Fruit fly (Drosophila melanogaster): ENCODE results near the gene CG14200.

Gene CG14200

DNA sequence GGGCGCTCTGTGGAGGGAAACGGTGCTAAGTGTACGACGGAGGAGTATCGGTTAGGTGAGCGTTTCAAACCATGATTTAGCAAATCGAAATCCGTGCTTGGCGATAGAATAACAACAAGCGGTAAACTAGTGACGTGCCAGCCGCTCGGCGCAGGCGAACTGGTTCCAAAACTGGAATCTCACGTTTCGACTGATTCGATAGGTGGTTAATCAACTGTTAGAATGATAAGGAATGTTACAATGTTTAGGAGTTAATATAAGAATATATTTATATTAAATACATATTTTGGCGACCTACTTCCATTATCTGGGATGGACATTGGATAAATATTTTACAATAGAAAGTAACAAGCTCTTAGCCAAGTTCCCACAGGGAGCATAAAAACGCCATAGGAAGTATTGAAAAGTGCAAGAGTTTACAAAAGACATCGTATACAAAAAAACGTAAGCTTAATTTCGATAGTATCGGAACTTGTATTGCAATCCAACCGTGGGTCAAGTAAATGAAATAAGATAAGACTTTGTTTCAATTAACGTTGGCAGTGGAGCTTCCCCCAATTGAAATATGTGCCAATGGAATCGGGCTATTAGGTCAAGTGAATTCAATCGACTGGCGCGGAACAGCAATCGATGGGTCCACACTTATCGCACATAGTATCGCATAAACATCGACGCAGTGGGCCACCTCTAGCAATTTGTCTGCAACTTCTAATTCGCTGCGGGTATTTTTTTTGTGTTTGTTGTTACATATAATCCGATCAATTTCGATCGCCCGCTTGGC, at the start of gene CG14200, which contains the start of the genes ksh and Pfrx (continued):
- peak in 1 of 2 experiments; percentile 14 for TF ChIP-seq insv (GFP tag; optimal IDR thresholded peaks at IDR 0.05)
- peak; percentile 39 for TF ChIP-seq Ets97D (GFP tag; optimal IDR thresholded peaks at IDR 0.05)
- peak; percentile 22 for TF ChIP-seq CoRest (tag; optimal IDR thresholded peaks at IDR 0.05)
- no peak for TF ChIP-seq CG18599 (GFP tag; optimal IDR thresholded peaks at IDR 0.05)
- no peak for TF ChIP-seq br (optimal IDR thresholded peaks at IDR 0.05)
- TF ChIP-seq klu (GFP tag; IDR thresholded peaks at IDR 0.05), result 0 out of 2 replicates have a peak, but pooled peaks have one; percentile 17
- no peak for TF ChIP-seq Dip2 (GFP tag; IDR thresholded peaks at IDR 0.05)
- no peak for TF ChIP-seq CG33213 (GFP tag; optimal IDR thresholded peaks at IDR 0.05)
- TF ChIP-seq CG7271 (tag; optimal IDR thresholded peaks at IDR 0.05), result no peak
- TF ChIP-seq CG10979 (tag; optimal IDR thresholded peaks at IDR 0.05), result no peak
- TF ChIP-seq ken (GFP tag; IDR thresholded peaks at IDR 0.05), result 0 out of 3 replicates have a peak, but pooled peaks have one; percentile 14
- peak; percentile 39 for TF ChIP-seq Sin3A (optimal IDR thresholded peaks at IDR 0.05)
- 0 out of 3 replicates have a peak, but pooled peaks have one; percentile 11 for TF ChIP-seq H15 (GFP tag; IDR thresholded peaks at IDR 0.05)
- TF ChIP-seq BEAF-32 (GFP tag; optimal IDR thresholded peaks at IDR 0.05), result peak; percentile 92
- no peak for TF ChIP-seq trh (GFP tag; optimal IDR thresholded peaks at IDR 0.05)
- peak; percentile 64 for TF ChIP-seq sob (GFP tag; IDR thresholded peaks at IDR 0.05)

- no peak for TF ChIP-seq CG5953 (GFP tag; IDR thresholded peaks at IDR 0.05)
- no peak for TF ChIP-seq Dll (GFP tag; IDR thresholded peaks at IDR 0.05; ENCODE audit: partially characterized antibody)
- TF ChIP-seq CG7987 (GFP tag; optimal IDR thresholded peaks at IDR 0.05), result no peak
- no peak for TF ChIP-seq zen (tag; optimal IDR thresholded peaks at IDR 0.05)
- TF ChIP-seq NK7.1 (GFP tag; optimal IDR thresholded peaks at IDR 0.05), result no peak
- no peak for TF ChIP-seq Aef1 (GFP tag; IDR thresholded peaks at IDR 0.05)
- TF ChIP-seq emc (GFP tag; optimal IDR thresholded peaks at IDR 0.05), result no peak
- no peak for TF ChIP-seq exex (tag; optimal IDR thresholded peaks at IDR 0.05)
- no peak for TF ChIP-seq CG42726 (GFP tag; IDR thresholded peaks at IDR 0.05; ENCODE audit: partially characterized antibody)
- no peak for TF ChIP-seq dysf (GFP tag; IDR thresholded peaks at IDR 0.05)
- TF ChIP-seq crc (GFP tag; optimal IDR thresholded peaks at IDR 0.05), result no peak
- no peak for TF ChIP-seq CG17385 (GFP tag; optimal IDR thresholded peaks at IDR 0.05)
- no peak for TF ChIP-seq Ravus (GFP tag; IDR thresholded peaks at IDR 0.05)
- no peak for TF ChIP-seq vfl (GFP tag; optimal IDR thresholded peaks at IDR 0.05)
- no peak for TF ChIP-seq Atf3 (GFP tag; optimal IDR thresholded peaks at IDR 0.05)
- TF ChIP-seq CG9609 (GFP tag; optimal IDR thresholded peaks at IDR 0.05), result no peak
Measured at dm6 chrX:19448297-19448696, 47.0 kb upstream of the CG14200 start.

DNA sequence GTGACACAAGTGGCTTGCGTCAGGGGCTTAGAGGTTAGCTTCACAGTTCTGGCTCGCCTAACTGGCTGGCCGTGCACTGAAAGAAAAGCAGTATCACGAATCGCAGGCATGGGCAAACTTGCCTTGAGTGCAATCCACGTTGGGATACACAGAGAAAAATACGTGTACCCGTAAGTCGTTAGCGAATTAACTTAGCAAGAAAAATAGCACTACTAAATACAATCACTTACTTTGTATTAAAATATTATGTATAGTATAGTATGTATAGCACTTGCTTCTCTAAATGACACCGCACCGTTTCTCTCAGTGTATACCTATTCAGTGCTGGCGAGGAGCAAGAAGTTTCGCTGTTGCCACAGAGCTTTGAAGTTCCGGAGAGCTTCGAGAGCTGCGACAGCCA, 42.2 kb upstream of the CG14200 start:
- TF ChIP-seq Lpt (GFP tag; optimal IDR thresholded peaks at IDR 0.05) (no peak), odd (GFP tag; optimal IDR thresholded peaks at IDR 0.05) (peak; percentile 9), CG18619 (GFP tag; optimal IDR thresholded peaks at IDR 0.05) (peak; percentile 27), CG13287 (GFP tag; IDR thresholded peaks at IDR 0.05; ENCODE audit: partially characterized antibody) (no peak), gfzf (GFP tag; optimal IDR thresholded peaks at IDR 0.05) (no peak), nmo (GFP tag; optimal IDR thresholded peaks at IDR 0.05) (peak; percentile 47), exex (tag; optimal IDR thresholded peaks at IDR 0.05) (no peak), gsb-n (tag; optimal IDR thresholded peaks at IDR 0.05) (no peak), CG5245 (GFP tag; optimal IDR thresholded peaks at IDR 0.05) (peak; percentile 22), otp (GFP tag; IDR thresholded peaks at IDR 0.05) (no peak), ap (GFP tag; IDR thresholded peaks at IDR 0.05) (no peak), pfk (GFP tag; optimal IDR thresholded peaks at IDR 0.05) (no peak), CG3847 (GFP tag; IDR thresholded peaks at IDR 0.05) (peak; percentile 48; the same call in 1 of the 2 replicates), Vsx1 (GFP tag; optimal IDR thresholded peaks at IDR 0.05) (no peak), CG8388 (GFP tag; optimal IDR thresholded peaks at IDR 0.05) (peak; percentile 9), ind (GFP tag; optimal IDR thresholded peaks at IDR 0.05) (peak; percentile 34), CG10979 (tag; optimal IDR thresholded peaks at IDR 0.05) (peak; percentile 38), CG42726 (GFP tag; IDR thresholded peaks at IDR 0.05; ENCODE audit: partially characterized antibody) (no peak), CG8924 (tag; optimal IDR thresholded peaks at IDR 0.05) (peak; percentile 31), wdn (GFP tag; IDR thresholded peaks at IDR 0.05) (no peak)
